Fruit fly (Drosophila melanogaster) whole organism, pupa: Measurements from ENCODE around the gene tbc.

Source experiments
- CG10348 ChIP-seq: fragments of 200-800 bp; sonication (Bioruptor generic); IDR thresholded peaks from 2 replicates; pipeline ENCODE4 v1.3.6; 2022; ENCODE audit warnings: missing biosample characterization, missing genetic modification characterization
- CG13204 ChIP-seq: fragments of 200-800 bp; sonication (Bioruptor generic); optimal IDR thresholded peaks from 2 replicates; lab custom pipeline; 2018; ENCODE audit warnings: missing biosample characterization, mild to moderate bottlenecking, missing genetic modification characterization, moderate library complexity
- CG14655 ChIP-seq: fragments of 200-800 bp; sonication (Bioruptor generic); optimal IDR thresholded peaks from 3 replicates; lab custom pipeline; 2017; ENCODE audit warnings: mild to moderate bottlenecking, missing biosample characterization, missing genetic modification reagents, missing genetic modification characterization
- CG32121 ChIP-seq: fragments of 200-800 bp; sonication (Bioruptor generic); IDR thresholded peaks from 2 replicates; pipeline ENCODE4 v1.3.6; 2022; ENCODE audit warnings: missing biosample characterization, missing genetic modification characterization
- CG34367 ChIP-seq: fragments of 200-800 bp; sonication (Bioruptor generic); optimal IDR thresholded peaks from 2 replicates; lab custom pipeline; 2018; ENCODE audit warnings: missing biosample characterization, mild to moderate bottlenecking, missing genetic modification characterization
- CG8159 ChIP-seq: fragments of 200-800 bp; sonication (Bioruptor generic); optimal IDR thresholded peaks from 3 replicates; lab custom pipeline; 2018; ENCODE audit warnings: missing biosample characterization, mild to moderate bottlenecking, missing genetic modification characterization, moderate library complexity
- D1 ChIP-seq: fragments of 200-800 bp; sonication (Bioruptor generic); optimal IDR thresholded peaks from 2 replicates; lab custom pipeline; 2018; ENCODE audit warnings: missing biosample characterization, mild to moderate bottlenecking, missing genetic modification characterization, moderate library complexity
- EcR ChIP-seq: fragments of 200-800 bp; sonication (Bioruptor generic); optimal IDR thresholded peaks from 3 replicates; lab custom pipeline; 2019; ENCODE audit warnings: missing biosample characterization, missing genetic modification characterization, mild to moderate bottlenecking, moderate library complexity, missing genetic modification reagents
- Ets98B ChIP-seq: fragments of 200-800 bp; sonication (Bioruptor generic); IDR thresholded peaks from 2 replicates; pipeline ENCODE4 v1.3.6; 2022; ENCODE audit warnings: missing biosample characterization, missing genetic modification characterization
- Snoo ChIP-seq: fragments of 200-800 bp; sonication (Bioruptor generic); optimal IDR thresholded peaks from 3 replicates; lab custom pipeline; 2017; ENCODE audit warnings: missing biosample characterization, mild to moderate bottlenecking, missing genetic modification characterization, inconsistent platforms
- fd96Ca ChIP-seq: fragments of 200-800 bp; sonication (Bioruptor generic); IDR thresholded peaks from 3 replicates; pipeline ENCODE4 v1.3.6; 2022; ENCODE audit warnings: missing biosample characterization, missing genetic modification characterization
- gl ChIP-seq: fragments of 200-800 bp; sonication (Bioruptor generic); optimal IDR thresholded peaks from 2 replicates; lab custom pipeline; 2018; ENCODE audit warnings: missing biosample characterization, mild to moderate bottlenecking, missing genetic modification characterization

DNA sequence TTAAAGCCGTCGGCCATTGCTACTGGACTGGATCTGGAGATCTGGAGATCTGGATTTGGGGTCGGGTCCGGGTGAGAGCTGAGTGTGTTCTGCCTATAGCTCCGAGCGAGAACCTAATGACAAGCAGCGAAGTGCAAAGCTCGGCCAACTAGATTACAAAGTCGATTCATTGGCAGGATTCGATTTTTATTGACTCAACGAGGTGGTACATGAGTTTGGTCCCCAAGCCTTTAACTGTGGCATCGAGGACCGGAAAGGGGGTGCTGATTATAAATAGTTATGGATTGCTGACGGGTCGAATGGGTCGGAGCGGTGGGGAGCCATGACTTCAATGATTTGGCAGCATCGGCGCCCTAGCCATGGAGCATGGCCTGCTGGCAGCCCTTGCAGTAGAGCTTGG is 35.6 kb upstream of the tbc start, which contains the start of gene CG15459:
- TF ChIP-seq CG34367 (tag; lab: Kevin White, UChicago): no peak
- TF ChIP-seq Snoo (tag; lab: Kevin White, UChicago): no peak
- no peak for TF ChIP-seq gl (tag; lab: Kevin White, UChicago)
- TF ChIP-seq D1 (tag; lab: Kevin White, UChicago): no peak
- no peak for TF ChIP-seq CG8159 (tag; lab: Kevin White, UChicago)
- TF ChIP-seq CG13204 (GFP tag; lab: Kevin White, UChicago): no peak
- TF ChIP-seq CG14655 (GFP tag; lab: Kevin White, UChicago): no peak
- TF ChIP-seq fd96Ca (GFP tag; lab: Robert Waterston, UW): no peak
- TF ChIP-seq CG32121: no peak
- TF ChIP-seq EcR (GFP tag; lab: Kevin White, UChicago): no peak
- no peak for TF ChIP-seq CG10348 (GFP tag; lab: Robert Waterston, UW)
- TF ChIP-seq Ets98B (GFP tag; lab: Robert Waterston, UW): no peak
